Worm (Caenorhabditis elegans) whole organism, L1 larva: Measurements from ENCODE around the gene D2096.10.
A peak's percentile ranks its signal among the peaks of the same experiment; 100 is the strongest.

Source experiments
- F16B12.6 ChIP-seq: fragments of 150-350 bp; optimal IDR thresholded peaks from 2 replicates; lab custom pipeline; 2014; ENCODE audit warnings: missing biosample characterization, missing genetic modification characterization
- Y116A8C.19 ChIP-seq: sonication (generic microtip); optimal IDR thresholded peaks from 2 replicates; lab custom pipeline; 2016; ENCODE audit warnings: missing compliant biosample characterization, missing genetic modification characterization, borderline replicate concordance
- alr-1 ChIP-seq: fragments of 200-800 bp; sonication (Bioruptor generic); optimal IDR thresholded peaks from 2 replicates; lab custom pipeline; 2018; ENCODE audit warnings: borderline replicate concordance, mild to moderate bottlenecking, missing genetic modification characterization, missing compliant biosample characterization
- ama-1 ChIP-seq: fragments of 150-350 bp; optimal IDR thresholded peaks from 2 replicates; lab custom pipeline; 2014
- ceh-8 ChIP-seq: fragments of 200-800 bp; sonication (Bioruptor generic); optimal IDR thresholded peaks from 2 replicates; lab custom pipeline; 2018; ENCODE audit warnings: mild to moderate bottlenecking, missing genetic modification characterization, moderate library complexity, missing compliant biosample characterization
- ceh-82 ChIP-seq, 3 experiments: fragments of 150-350 bp in 1 of 3; sonication (generic microtip) in 2 of 3; optimal IDR thresholded peaks; 2 replicates each; lab custom pipeline; 2014 to 2017; ENCODE audit warnings: missing biosample characterization in 3 of 3, missing genetic modification characterization in 3 of 3
- ceh-88 ChIP-seq: fragments of 200-800 bp; sonication (Bioruptor generic); IDR thresholded peaks from 2 replicates; pipeline ENCODE4 v1.3.6; 2022; ENCODE audit warnings: missing genetic modification characterization, missing compliant biosample characterization
- ceh-90 ChIP-seq: sonication (generic microtip); optimal IDR thresholded peaks from 2 replicates; lab custom pipeline; 2016; ENCODE audit warnings: missing genetic modification characterization, missing compliant biosample characterization
- ces-1 ChIP-seq: fragments of 150-350 bp; optimal IDR thresholded peaks from 2 replicates; lab custom pipeline; 2014; ENCODE audit warnings: missing biosample characterization, missing genetic modification reagents, missing genetic modification characterization
- dpl-1 ChIP-seq, 3 experiments: fragments of 150-350 bp in 2 of 3; sonication (generic microtip) in 1 of 3; optimal IDR thresholded peaks; 2 replicates each; lab custom pipeline; 2014 to 2017; ENCODE audit warnings: missing biosample characterization in 3 of 3, missing genetic modification characterization in 3 of 3, missing genetic modification reagents in 3 of 3
- egl-13 ChIP-seq: sonication (generic microtip); optimal IDR thresholded peaks from 2 replicates; lab custom pipeline; 2016; ENCODE audit warnings: missing genotype, missing genetic modification reagents, missing genetic modification characterization, missing compliant biosample characterization
- elt-2 ChIP-seq: sonication (generic microtip); optimal IDR thresholded peaks from 2 replicates; lab custom pipeline; 2016; ENCODE audit warnings: missing genetic modification characterization, mild to moderate bottlenecking, inconsistent platforms, missing compliant biosample characterization, missing genetic modification reagents
- elt-3 ChIP-seq, 6 experiments: fragments of 150-350 bp in 1 of 6; sonication (generic microtip); optimal IDR thresholded peaks; 2 replicates each; lab custom pipeline; 2017 to 2018; ENCODE audit warnings: missing biosample characterization in 6 of 6, missing genetic modification characterization in 6 of 6, inconsistent platforms in 1 of 6
- fkh-8 ChIP-seq: sonication (generic microtip); optimal IDR thresholded peaks from 2 replicates; lab custom pipeline; 2016; ENCODE audit warnings: mild to moderate bottlenecking, missing genetic modification characterization, missing compliant biosample characterization
- fos-1 ChIP-seq: fragments of 150-350 bp; optimal IDR thresholded peaks from 2 replicates; lab custom pipeline; 2014; ENCODE audit warnings: missing biosample characterization, missing genetic modification characterization
- hlh-17 ChIP-seq: fragments of 200-800 bp; sonication (Bioruptor generic); optimal IDR thresholded peaks from 2 replicates; lab custom pipeline; 2018; ENCODE audit warnings: missing genetic modification characterization, mild to moderate bottlenecking, missing compliant biosample characterization, moderate library complexity, borderline replicate concordance
- hlh-4 ChIP-seq: sonication (generic microtip); optimal IDR thresholded peaks from 2 replicates; lab custom pipeline; 2016; ENCODE audit warnings: mild to moderate bottlenecking, missing genetic modification characterization, missing compliant biosample characterization
- irx-1 ChIP-seq: sonication (generic microtip); optimal IDR thresholded peaks from 2 replicates; lab custom pipeline; 2016; ENCODE audit warnings: missing genetic modification characterization, missing compliant biosample characterization
- isw-1 ChIP-seq: fragments of 200-800 bp; sonication (Bioruptor generic); IDR thresholded peaks from 2 replicates; pipeline ENCODE4 v1.3.6; 2022; ENCODE audit warnings: missing genetic modification characterization, missing compliant biosample characterization
- lin-13 ChIP-seq: fragments of 150-350 bp; optimal IDR thresholded peaks from 2 replicates; lab custom pipeline; 2014; ENCODE audit warnings: missing biosample characterization, missing genetic modification reagents, missing genetic modification characterization
- lin-15B ChIP-seq: fragments of 150-350 bp; sonication (generic microtip); optimal IDR thresholded peaks from 3 replicates; lab custom pipeline; 2014; ENCODE audit warnings: missing biosample characterization, missing genetic modification characterization
- lin-39 ChIP-seq: fragments of 150-350 bp; optimal IDR thresholded peaks from 2 replicates; lab custom pipeline; 2014; ENCODE audit warnings: missing biosample characterization, missing genetic modification reagents, missing genetic modification characterization
- lir-3 ChIP-seq: sonication (generic microtip); optimal IDR thresholded peaks from 2 replicates; lab custom pipeline; 2016; ENCODE audit warnings: mild to moderate bottlenecking, missing genetic modification characterization, moderate library complexity, missing compliant biosample characterization; ENCODE audit not compliant: poor library complexity
- lsy-2 ChIP-seq, 2 experiments: fragments of 150-350 bp; optimal IDR thresholded peaks; 2 replicates each; lab custom pipeline; 2014; ENCODE audit warnings: missing biosample characterization in 2 of 2, missing genetic modification characterization in 2 of 2
- mab-9 ChIP-seq: fragments of 200-800 bp; sonication (Bioruptor generic); IDR thresholded peaks from 2 replicates; pipeline ENCODE4 v1.3.6; 2022; ENCODE audit warnings: missing genetic modification reagents, missing genetic modification characterization, missing compliant biosample characterization
- mdl-1 ChIP-seq, 2 experiments: fragments of 150-350 bp; optimal IDR thresholded peaks; 2 replicates each; lab custom pipeline; 2014 to 2017; ENCODE audit warnings: missing biosample characterization in 2 of 2, missing genetic modification characterization in 2 of 2, inconsistent platforms in 1 of 2
- mep-1 ChIP-seq: fragments of 150-350 bp; optimal IDR thresholded peaks from 2 replicates; lab custom pipeline; 2014; ENCODE audit warnings: missing biosample characterization, missing genetic modification characterization
- nhr-12 ChIP-seq: sonication (generic microtip); optimal IDR thresholded peaks from 2 replicates; lab custom pipeline; 2017; ENCODE audit warnings: missing biosample characterization, missing genetic modification characterization
- nhr-237 ChIP-seq: fragments of 150-350 bp; optimal IDR thresholded peaks from 2 replicates; lab custom pipeline; 2014; ENCODE audit warnings: missing biosample characterization, missing genetic modification characterization
- nhr-76 ChIP-seq: sonication (generic microtip); optimal IDR thresholded peaks from 2 replicates; lab custom pipeline; 2017; ENCODE audit warnings: missing biosample characterization, missing genetic modification characterization
- nhr-85 ChIP-seq: sonication (generic microtip); peaks from one replicate; lab custom pipeline; 2016; ENCODE audit warnings: missing genetic modification characterization, inconsistent platforms, missing compliant biosample characterization
- nhr-90 ChIP-seq: sonication (generic microtip); optimal IDR thresholded peaks from 2 replicates; lab custom pipeline; 2016; ENCODE audit warnings: mild to moderate bottlenecking, missing genetic modification characterization, missing compliant biosample characterization; ENCODE audit not compliant: poor library complexity
- pag-3 ChIP-seq: sonication (generic microtip); optimal IDR thresholded peaks from 2 replicates; lab custom pipeline; 2017; ENCODE audit warnings: missing genetic modification characterization, mild to moderate bottlenecking, missing compliant biosample characterization, antibody characterized with exemption, borderline replicate concordance; ENCODE audit not compliant: insufficient read depth
- rnt-1 ChIP-seq: sonication (generic microtip); optimal IDR thresholded peaks from 2 replicates; lab custom pipeline; 2016; ENCODE audit warnings: mild to moderate bottlenecking, missing genetic modification characterization, moderate library complexity, missing compliant biosample characterization
- skn-1 ChIP-seq: fragments of 150-350 bp; optimal IDR thresholded peaks from 2 replicates; lab custom pipeline; 2014; ENCODE audit warnings: missing biosample characterization, missing genetic modification characterization
- snu-23 ChIP-seq: sonication (generic microtip); optimal IDR thresholded peaks from 2 replicates; lab custom pipeline; 2016; ENCODE audit warnings: missing genetic modification characterization, missing compliant biosample characterization
- sup-37 ChIP-seq: fragments of 200-800 bp; sonication (Bioruptor generic); optimal IDR thresholded peaks from 2 replicates; lab custom pipeline; 2018; ENCODE audit warnings: mild to moderate bottlenecking, missing genetic modification characterization, missing compliant biosample characterization
- swsn-7 ChIP-seq: sonication (generic microtip); optimal IDR thresholded peaks from 2 replicates; lab custom pipeline; 2016; ENCODE audit warnings: missing genetic modification characterization, missing compliant biosample characterization
- tbx-2 ChIP-seq: sonication (generic microtip); optimal IDR thresholded peaks from 2 replicates; lab custom pipeline; 2016; ENCODE audit warnings: missing genetic modification characterization, missing compliant biosample characterization
- tlp-1 ChIP-seq: fragments of 150-350 bp; optimal IDR thresholded peaks from 2 replicates; lab custom pipeline; 2014; ENCODE audit warnings: missing biosample characterization, missing genetic modification characterization
- unc-130 ChIP-seq: fragments of 150-350 bp; optimal IDR thresholded peaks from 2 replicates; lab custom pipeline; 2017; ENCODE audit warnings: missing biosample characterization, missing genetic modification characterization, inconsistent platforms
- unc-62 ChIP-seq: fragments of 150-350 bp; optimal IDR thresholded peaks from 2 replicates; lab custom pipeline; 2014; ENCODE audit warnings: missing biosample characterization, missing genetic modification reagents, missing genetic modification characterization
- unc-86 ChIP-seq: sonication (generic microtip); optimal IDR thresholded peaks from 2 replicates; lab custom pipeline; 2016; ENCODE audit warnings: missing genetic modification characterization, missing compliant biosample characterization
- unc-98 ChIP-seq: fragments of 200-800 bp; sonication (Bioruptor generic); IDR thresholded peaks from 2 replicates; pipeline ENCODE4 v1.3.6; 2022; ENCODE audit warnings: missing genetic modification characterization, missing compliant biosample characterization
- xbp-1 ChIP-seq: sonication (generic microtip); optimal IDR thresholded peaks from 2 replicates; lab custom pipeline; 2016; ENCODE audit warnings: missing genetic modification characterization, missing compliant biosample characterization
- zip-4 ChIP-seq: fragments of 200-800 bp; sonication (Bioruptor generic); optimal IDR thresholded peaks from 2 replicates; lab custom pipeline; 2018; ENCODE audit warnings: mild to moderate bottlenecking, missing genetic modification characterization, moderate library complexity, missing compliant biosample characterization
- ztf-11 ChIP-seq, 2 experiments: sonication (generic microtip); optimal IDR thresholded peaks; 2 replicates each; lab custom pipeline; 2016 to 2017; ENCODE audit warnings: missing genetic modification characterization in 2 of 2, missing biosample characterization in 1 of 2, missing compliant biosample characterization in 1 of 2
- ztf-4 ChIP-seq: fragments of 150-350 bp; optimal IDR thresholded peaks from 2 replicates; lab custom pipeline; 2014; ENCODE audit warnings: missing biosample characterization, missing genetic modification characterization

Gene D2096.10

ce11 chrIV:8432709-8433108 lies 43.7 kb upstream of the D2096.10 start, which contains the start of the genes T26A8.4 and pdtf-1 (continued):
- TF ChIP-seq unc-98 (GFP tag; lab: Robert Waterston, UW) (no peak), ceh-88 (GFP tag; lab: Robert Waterston, UW) (peak; percentile 82), swsn-7 (tag; lab: Kevin White, UChicago) (peak; percentile 92), unc-86 (tag; lab: Kevin White, UChicago) (peak; percentile 90), fkh-8 (tag; lab: Kevin White, UChicago) (peak; percentile 95), elt-2 (peak; percentile 49), ztf-4 (tag; lab: Kevin White, UChicago) (peak; percentile 92), skn-1 (tag; lab: Kevin White, UChicago) (peak; percentile 97), nhr-85 (peak; percentile 95), F16B12.6 (tag; lab: Kevin White, UChicago) (peak; percentile 56), mab-9 (GFP tag; lab: Robert Waterston, UW) (peak; percentile 43; the same call in 1 of the 2 replicates), ces-1 (no peak), snu-23 (GFP tag; lab: Kevin White, UChicago) (peak; percentile 96), rnt-1 (tag; lab: Kevin White, UChicago) (peak; percentile 94), lin-39 (tag; lab: Kevin White, UChicago) (peak; percentile 72), mdl-1 (tag; optimal IDR thresholded peaks at IDR 0.05; lab: Kevin White, UChicago) (peak; percentile 7 to 97), tlp-1 (tag; lab: Kevin White, UChicago) (no peak), ztf-11 (tag; optimal IDR thresholded peaks at IDR 0.05; lab: Kevin White, UChicago) (peak in 1 of 2 experiments; percentile 84), tbx-2 (tag; lab: Kevin White, UChicago) (peak; percentile 93), Y116A8C.19 (tag; lab: Kevin White, UChicago) (no peak), nhr-76 (tag; lab: Kevin White, UChicago) (no peak), ama-1 (peak; percentile 94), unc-130 (peak; percentile 88), nhr-90 (tag; lab: Kevin White, UChicago) (peak; percentile 92), egl-13 (tag; lab: Kevin White, UChicago) (peak; percentile 82), xbp-1 (tag; lab: Kevin White, UChicago) (peak; percentile 95), lsy-2 (tag; optimal IDR thresholded peaks at IDR 0.05; lab: Kevin White, UChicago) (peak; percentile 99 to 100), hlh-17 (GFP tag; lab: Kevin White, UChicago) (no peak), fos-1 (peak; percentile 96), elt-3 (tag; optimal IDR thresholded peaks at IDR 0.05; lab: Kevin White, UChicago) (peak in 5 of 6 experiments; percentile 66 to 93 (median 85)), ceh-8 (peak; percentile 67), alr-1 (tag; lab: Kevin White, UChicago) (no peak), mep-1 (tag; lab: Kevin White, UChicago) (peak; percentile 95), pag-3 (no peak), irx-1 (tag; lab: Kevin White, UChicago) (peak; percentile 83)

ce11 chrIV:8431567-8432458 lies 42.8 kb upstream of the D2096.10 start:
- peak; percentile 75 for TF ChIP-seq lin-13
- no peak for TF ChIP-seq unc-62 (GFP tag; lab: Kevin White, UChicago)
- no peak for TF ChIP-seq lin-15B (tag; lab: Kevin White, UChicago)
- TF ChIP-seq tlp-1 (tag; lab: Kevin White, UChicago) = no peak
- TF ChIP-seq hlh-4 (tag; lab: Kevin White, UChicago) = no peak
- TF ChIP-seq nhr-76 (tag; lab: Kevin White, UChicago) = no peak
- no peak for TF ChIP-seq sup-37 (GFP tag; lab: Kevin White, UChicago)
- peak; percentile 42 for TF ChIP-seq isw-1 (GFP tag; lab: Robert Waterston, UW)
- no peak for TF ChIP-seq ztf-11 (tag; optimal IDR thresholded peaks at IDR 0.05; lab: Kevin White, UChicago)
- TF ChIP-seq ceh-90 (tag; lab: Kevin White, UChicago) = peak; percentile 3
- TF ChIP-seq nhr-237 (tag; lab: Kevin White, UChicago) = no peak
- TF ChIP-seq nhr-12 (tag; lab: Kevin White, UChicago) = no peak
- TF ChIP-seq nhr-90 (tag; lab: Kevin White, UChicago) = peak; percentile 72
- peak; percentile 9 to 52 (median 21) for TF ChIP-seq dpl-1 (GFP tag; optimal IDR thresholded peaks at IDR 0.05; lab: Kevin White, UChicago)
- peak; percentile 3 to 79 (median 48) for TF ChIP-seq ceh-82 (tag; optimal IDR thresholded peaks at IDR 0.05; lab: Kevin White, UChicago)
- peak in 5 of 6 experiments; percentile 41 to 61 (median 53) for TF ChIP-seq elt-3 (tag; optimal IDR thresholded peaks at IDR 0.05; lab: Kevin White, UChicago)
- peak; percentile 46 for TF ChIP-seq lir-3 (tag; lab: Kevin White, UChicago)
- TF ChIP-seq snu-23 (GFP tag; lab: Kevin White, UChicago) = peak; percentile 82
- TF ChIP-seq zip-4 (GFP tag; lab: Kevin White, UChicago) = peak; percentile 58
- TF ChIP-seq hlh-17 (GFP tag; lab: Kevin White, UChicago) = peak; percentile 62
